Fruit fly (Drosophila melanogaster): ENCODE results near the gene CG7443.

The CG7443 gene

DNA sequence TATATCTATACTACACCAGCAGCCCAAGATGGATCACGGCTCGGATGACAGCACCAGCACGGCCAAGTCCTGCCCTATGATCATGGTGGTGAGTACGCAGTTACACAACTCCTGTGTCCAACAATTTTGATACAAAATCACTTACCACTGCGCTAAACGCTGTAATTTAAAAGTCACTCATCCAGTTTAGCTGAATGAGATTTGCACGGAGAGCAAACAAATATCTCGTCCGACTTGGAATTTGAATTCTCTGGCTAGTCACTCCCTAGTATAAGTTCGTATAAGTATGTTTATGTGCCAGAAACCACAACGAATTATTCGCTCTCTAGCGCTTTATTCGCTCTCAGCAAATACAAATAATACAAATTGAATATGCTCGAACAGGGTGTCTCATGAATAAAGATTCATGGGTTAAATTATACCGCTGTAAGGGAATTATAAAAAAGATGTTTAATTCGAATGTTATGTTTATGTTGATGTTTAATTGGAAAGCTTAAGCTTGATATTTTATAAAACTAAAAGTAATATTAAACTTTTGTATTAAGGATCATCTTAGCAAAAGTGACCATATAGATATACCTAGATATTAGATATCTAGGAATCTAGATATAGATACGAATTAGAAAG, 6.3 kb upstream of the CG7443 start (continued):
- TF ChIP-seq CG12391 (tag; optimal IDR thresholded peaks at IDR 0.05) (peak; percentile 23), HLH3B (GFP tag; IDR thresholded peaks at IDR 0.05) (no peak), Lpt (GFP tag; optimal IDR thresholded peaks at IDR 0.05) (no peak), CG10321 (GFP tag; IDR thresholded peaks at IDR 0.05) (no peak), grau (tag; optimal IDR thresholded peaks at IDR 0.05) (peak; percentile 49), da (GFP tag; optimal IDR thresholded peaks at IDR 0.05) (no peak), CG17186 (GFP tag; optimal IDR thresholded peaks at IDR 0.05) (no peak), row (GFP tag; IDR thresholded peaks at IDR 0.05) (peak; percentile 47; the same call in 1 of the 3 replicates), pho (GFP tag; optimal IDR thresholded peaks at IDR 0.05) (no peak), Pdp1 (GFP tag; optimal IDR thresholded peaks at IDR 0.05) (peak in 1 of 2 experiments; percentile 69), CG30020 (tag; optimal IDR thresholded peaks at IDR 0.05) (no peak)

dm6 chr3R:8321447-8321846, 2.7 kb upstream of the CG7443 start, which contains the start of gene Or85a:
Gene Or85a (plus strand): TSS chr3R:8321747.
- no peak for TF ChIP-seq Rx (GFP tag; IDR thresholded peaks at IDR 0.05)
- no peak for TF ChIP-seq CG13775 (GFP tag; optimal IDR thresholded peaks at IDR 0.05)
- TF ChIP-seq zen (tag; optimal IDR thresholded peaks at IDR 0.05): no peak
- TF ChIP-seq CG6272 (GFP tag; IDR thresholded peaks at IDR 0.05): no peak
- no peak for TF ChIP-seq CG11247 (GFP tag; IDR thresholded peaks at IDR 0.05)
- no peak for TF ChIP-seq CG7928 (GFP tag; optimal IDR thresholded peaks at IDR 0.05)
- TF ChIP-seq CG6791 (GFP tag; IDR thresholded peaks at IDR 0.05; ENCODE audit: partially characterized antibody): no peak
- TF ChIP-seq CG6689 (GFP tag; IDR thresholded peaks at IDR 0.05): no peak
- TF ChIP-seq Hmr (GFP tag; optimal IDR thresholded peaks at IDR 0.05): no peak
- no peak for TF ChIP-seq jing (GFP tag; optimal IDR thresholded peaks at IDR 0.05)
- no peak for TF ChIP-seq fd96Cb (tag; optimal IDR thresholded peaks at IDR 0.05)
- no peak for TF ChIP-seq CG7556 (GFP tag; optimal IDR thresholded peaks at IDR 0.05)
- no peak for TF ChIP-seq CG10565 (GFP tag; optimal IDR thresholded peaks at IDR 0.05)
- no peak for TF ChIP-seq Atf-2 (GFP tag; optimal IDR thresholded peaks at IDR 0.05)

DNA sequence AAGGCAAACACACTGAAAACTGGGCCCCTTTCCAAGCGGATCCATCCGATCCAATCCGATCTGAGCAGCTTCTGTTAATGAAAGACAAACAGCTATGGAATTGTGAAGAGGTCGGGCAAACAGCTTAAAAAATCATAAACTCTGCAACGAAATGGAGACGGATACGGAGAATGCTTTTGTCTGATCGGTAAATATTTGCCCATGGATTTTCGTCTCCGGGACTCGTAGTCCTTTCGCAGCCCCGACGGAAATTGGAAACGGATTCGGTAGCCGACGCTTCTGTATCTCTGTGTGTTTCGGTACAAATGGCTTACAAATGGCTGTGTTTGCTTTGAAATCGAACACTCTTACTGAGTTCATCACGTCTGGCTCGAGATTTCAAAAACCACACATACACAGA, 2.8 kb downstream of the CG7443 start:
- TF ChIP-seq zfh1 (GFP tag; IDR thresholded peaks at IDR 0.05) (no peak), CG12071 (GFP tag; optimal IDR thresholded peaks at IDR 0.05) (no peak), CG3281 (GFP tag; optimal IDR thresholded peaks at IDR 0.05) (no peak), CG17361 (GFP tag; IDR thresholded peaks at IDR 0.05) (no peak), CG10366 (GFP tag; IDR thresholded peaks at IDR 0.05) (no peak), CG12942 (GFP tag; optimal IDR thresholded peaks at IDR 0.05) (no peak), CG12155 (GFP tag; optimal IDR thresholded peaks at IDR 0.05) (no peak), grn (GFP tag; optimal IDR thresholded peaks at IDR 0.05) (no peak), CG3838 (GFP tag; optimal IDR thresholded peaks at IDR 0.05) (no peak), jigr1 (GFP tag; IDR thresholded peaks at IDR 0.05) (no peak), CG14014 (GFP tag; IDR thresholded peaks at IDR 0.05) (no peak), CG4730 (GFP tag; IDR thresholded peaks at IDR 0.05) (no peak), CG9727 (GFP tag; optimal IDR thresholded peaks at IDR 0.05) (peak; percentile 20), CG11723 (GFP tag; optimal IDR thresholded peaks at IDR 0.05) (no peak), CG6813 (GFP tag; optimal IDR thresholded peaks at IDR 0.05) (no peak), Mrtf (GFP tag; IDR thresholded peaks at IDR 0.05) (no peak), CG11560 (tag; IDR thresholded peaks at IDR 0.05) (no peak), tll (GFP tag; optimal IDR thresholded peaks at IDR 0.05) (peak in 1 of 2 experiments; percentile 85), hth (optimal IDR thresholded peaks at IDR 0.05) (no peak), hbn (GFP tag; IDR thresholded peaks at IDR 0.05; ENCODE audit: partially characterized antibody) (no peak), ac (GFP tag; optimal IDR thresholded peaks at IDR 0.05) (peak; percentile 36), Fer1 (GFP tag; optimal IDR thresholded peaks at IDR 0.05) (no peak), exex (tag; optimal IDR thresholded peaks at IDR 0.05) (no peak), CG8359 (GFP tag; optimal IDR thresholded peaks at IDR 0.05; ENCODE audit: borderline replicate concordance) (no peak), zen (tag; optimal IDR thresholded peaks at IDR 0.05) (peak; percentile 6)
